Fruit fly (Drosophila melanogaster): ENCODE measurements around the gene Hsp60A.

The Hsp60A gene

DNA sequence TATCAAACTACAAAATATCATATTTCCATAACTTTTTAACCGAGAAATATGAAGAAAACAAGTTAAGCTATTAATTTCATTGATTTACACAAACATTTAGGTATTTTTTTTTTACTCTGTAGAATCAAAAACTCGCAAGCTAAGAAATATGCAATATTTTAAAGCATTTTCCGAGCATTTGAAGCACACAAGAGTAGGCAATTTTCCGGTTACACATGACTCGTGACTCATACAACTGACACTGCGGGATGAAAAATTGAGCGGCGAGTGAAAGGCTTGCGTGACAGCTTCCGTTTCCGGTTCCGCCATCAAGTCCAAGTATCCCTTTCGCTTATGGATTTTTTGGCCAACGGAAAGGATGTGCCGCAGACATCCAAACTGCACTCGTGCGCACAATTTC, 20.9 kb upstream of the Hsp60A start (continued):
- TF ChIP-seq amos (GFP tag; IDR thresholded peaks at IDR 0.05; ENCODE audit: partially characterized antibody), result no peak
- TF ChIP-seq trem (tag; optimal IDR thresholded peaks at IDR 0.05), result no peak
- no peak for TF ChIP-seq CG10321 (GFP tag; IDR thresholded peaks at IDR 0.05)
- peak; percentile 6 for TF ChIP-seq CTCF (GFP tag; optimal IDR thresholded peaks at IDR 0.05)
- no peak for TF ChIP-seq CG8290 (GFP tag; optimal IDR thresholded peaks at IDR 0.05)
- TF ChIP-seq CG8290 (tag; optimal IDR thresholded peaks at IDR 0.05), result peak in 1 of 2 experiments; percentile 1
- TF ChIP-seq vvl (GFP tag; IDR thresholded peaks at IDR 0.05), result no peak
- no peak for TF ChIP-seq Mes4 (GFP tag; optimal IDR thresholded peaks at IDR 0.05)
- no peak for TF ChIP-seq Atf3 (GFP tag; optimal IDR thresholded peaks at IDR 0.05)
- 0 out of 2 replicates have a peak, but pooled peaks have one; percentile 27 for TF ChIP-seq CG17328 (GFP tag; IDR thresholded peaks at IDR 0.05)
- 0 out of 2 replicates have a peak, but pooled peaks have one; percentile 12 for TF ChIP-seq sob (GFP tag; IDR thresholded peaks at IDR 0.05)
- peak; percentile 17 for TF ChIP-seq Blimp-1 (GFP tag; optimal IDR thresholded peaks at IDR 0.05)
- TF ChIP-seq dimm (GFP tag; IDR thresholded peaks at IDR 0.05), result no peak
- TF ChIP-seq kay (GFP tag; optimal IDR thresholded peaks at IDR 0.05), result peak; percentile 80
- no peak for TF ChIP-seq tio (GFP tag; optimal IDR thresholded peaks at IDR 0.05)
- no peak for TF ChIP-seq salm (tag; optimal IDR thresholded peaks at IDR 0.05)
- no peak for TF ChIP-seq pan (optimal IDR thresholded peaks at IDR 0.05)
- peak in 1 of 2 experiments; percentile 42 for TF ChIP-seq pan (GFP tag; optimal IDR thresholded peaks at IDR 0.05 in 1 of 2, IDR thresholded peaks at IDR 0.05 in 1 of 2)
- TF ChIP-seq ci (GFP tag; IDR thresholded peaks at IDR 0.05), result peak; percentile 43; the same call in 1 of the 3 replicates
- no peak for TF ChIP-seq CG2202 (tag; optimal IDR thresholded peaks at IDR 0.05)
- peak; percentile 0 for TF ChIP-seq Hmr (GFP tag; optimal IDR thresholded peaks at IDR 0.05)

DNA sequence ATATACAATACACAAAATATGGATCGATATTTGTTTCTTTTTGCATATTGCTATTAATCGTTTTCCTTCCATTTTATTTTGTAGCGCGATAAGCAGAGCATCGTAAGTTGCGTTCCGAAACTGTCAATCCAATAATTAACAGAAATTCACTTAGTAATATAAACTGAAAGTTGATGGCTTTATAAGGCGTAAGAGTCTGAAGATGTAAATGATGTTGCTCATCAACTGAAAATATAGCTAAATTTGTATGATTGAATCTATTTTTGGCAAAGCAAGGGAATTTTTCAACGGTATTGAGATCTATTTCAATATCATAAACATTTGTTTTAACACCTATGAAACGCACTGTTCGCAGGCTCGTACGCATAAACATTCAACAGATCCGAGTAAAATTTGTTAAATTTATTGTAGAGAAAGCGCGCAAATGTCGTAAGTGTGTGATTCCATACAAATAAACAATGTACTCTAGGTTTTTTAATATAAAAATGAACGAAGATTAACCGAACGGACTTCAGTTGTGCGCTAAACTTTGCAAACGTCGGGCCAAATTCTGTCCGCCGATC, 19.4 kb upstream of the Hsp60A start, which contains the start of gene Vago:
Gene Vago (plus strand): TSS at position 513 of the 563 bp plus-strand sequence.
- 0 out of 3 replicates have a peak, but pooled peaks have one; percentile 30 for TF ChIP-seq CG11695 (GFP tag; IDR thresholded peaks at IDR 0.05)
- 0 out of 3 replicates have a peak, but pooled peaks have one; percentile 15 for TF ChIP-seq row (GFP tag; IDR thresholded peaks at IDR 0.05)
- TF ChIP-seq CG2678 (tag; optimal IDR thresholded peaks at IDR 0.05), result peak; percentile 14
- TF ChIP-seq CG8478 (optimal IDR thresholded peaks at IDR 0.05), result no peak
- no peak for TF ChIP-seq Ravus (GFP tag; IDR thresholded peaks at IDR 0.05)

dm6 chrX:11090161-11090560, 18.1 kb upstream of the Hsp60A start, which contains the start of gene CG2076:
TSS of gene CG2076 (plus strand) at chrX:11090210.
- TF ChIP-seq Doc2 (GFP tag; IDR thresholded peaks at IDR 0.05), result no peak
- peak; percentile 94 for TF ChIP-seq CG13287 (GFP tag; IDR thresholded peaks at IDR 0.05; ENCODE audit: partially characterized antibody)
- TF ChIP-seq CG12744 (GFP tag; optimal IDR thresholded peaks at IDR 0.05), result no peak
- TF ChIP-seq Lhr (GFP tag; optimal IDR thresholded peaks at IDR 0.05), result no peak
- peak; percentile 92 for TF ChIP-seq Bgb (GFP tag; IDR thresholded peaks at IDR 0.05; ENCODE audit: partially characterized antibody)
- TF ChIP-seq CG14965 (GFP tag; optimal IDR thresholded peaks at IDR 0.05; ENCODE audit: borderline replicate concordance), result no peak
- no peak for TF ChIP-seq CrebB (tag; optimal IDR thresholded peaks at IDR 0.05)
- TF ChIP-seq CG5180 (GFP tag; optimal IDR thresholded peaks at IDR 0.05), result no peak
- TF ChIP-seq Oli (tag; optimal IDR thresholded peaks at IDR 0.05), result no peak
- TF ChIP-seq lmd (GFP tag; IDR thresholded peaks at IDR 0.05), result no peak
- no peak for TF ChIP-seq CG16815 (GFP tag; optimal IDR thresholded peaks at IDR 0.05)
- no peak for TF ChIP-seq so (GFP tag; IDR thresholded peaks at IDR 0.05)
- no peak for TF ChIP-seq pum (GFP tag; optimal IDR thresholded peaks at IDR 0.05)
- no peak for TF ChIP-seq CG14667 (GFP tag; IDR thresholded peaks at IDR 0.05)
- TF ChIP-seq Bdp1 (GFP tag; optimal IDR thresholded peaks at IDR 0.05), result no peak
- no peak for TF ChIP-seq odd (GFP tag; optimal IDR thresholded peaks at IDR 0.05)
- no peak for TF ChIP-seq D19B (GFP tag; optimal IDR thresholded peaks at IDR 0.05)
- TF ChIP-seq ranshi (GFP tag; IDR thresholded peaks at IDR 0.05), result no peak
- TF ChIP-seq CG42726 (GFP tag; IDR thresholded peaks at IDR 0.05; ENCODE audit: partially characterized antibody), result peak; percentile 58; the same call in 1 of the 2 replicates
- no peak for TF ChIP-seq CG2120 (GFP tag; optimal IDR thresholded peaks at IDR 0.05)
- TF ChIP-seq salm (tag; optimal IDR thresholded peaks at IDR 0.05), result no peak
- TF ChIP-seq CG4424 (GFP tag; optimal IDR thresholded peaks at IDR 0.05), result no peak
- no peak for TF ChIP-seq Dek (tag; optimal IDR thresholded peaks at IDR 0.05)
- TF ChIP-seq ro (GFP tag; IDR thresholded peaks at IDR 0.05), result no peak
- peak; percentile 37 for TF ChIP-seq CG14710 (tag; optimal IDR thresholded peaks at IDR 0.05)
- no peak for TF ChIP-seq Atf6 (GFP tag; IDR thresholded peaks at IDR 0.05)
